Worm (Caenorhabditis elegans) whole organism, mixed stage, embryonic: ENCODE measurements around the gene erd-2.2.

Experiments
- M03D4.4 ChIP-seq: sonication (generic microtip); optimal IDR thresholded peaks from 2 replicates; lab custom pipeline; 2017; ENCODE audit warnings: mild to moderate bottlenecking, missing genetic modification characterization, missing compliant biosample characterization
- bed-3 ChIP-seq: fragments of 200-800 bp; sonication (Bioruptor generic); optimal IDR thresholded peaks from 3 replicates; lab custom pipeline; 2018; ENCODE audit warnings: mild to moderate bottlenecking, missing genetic modification characterization, moderate library complexity, missing compliant biosample characterization
- blmp-1 ChIP-seq: fragments of 150-350 bp; optimal IDR thresholded peaks from 2 replicates; lab custom pipeline; 2014; ENCODE audit warnings: missing biosample characterization, missing genetic modification characterization
- ceh-39 ChIP-seq: fragments of 150-350 bp; optimal IDR thresholded peaks from 2 replicates; lab custom pipeline; 2014; ENCODE audit warnings: missing biosample characterization, missing genetic modification characterization
- ceh-43 ChIP-seq: fragments of 200-800 bp; sonication (Bioruptor generic); optimal IDR thresholded peaks from 2 replicates; lab custom pipeline; 2018; ENCODE audit warnings: mild to moderate bottlenecking, missing genetic modification characterization, moderate library complexity, missing compliant biosample characterization
- ceh-83 ChIP-seq: fragments of 200-800 bp; sonication (Bioruptor generic); optimal IDR thresholded peaks from 2 replicates; lab custom pipeline; 2018; ENCODE audit warnings: mild to moderate bottlenecking, missing genetic modification characterization, missing compliant biosample characterization
- ces-1 ChIP-seq: fragments of 150-350 bp; optimal IDR thresholded peaks from 2 replicates; lab custom pipeline; 2014; ENCODE audit warnings: missing biosample characterization, missing genetic modification reagents, missing genetic modification characterization
- cnd-1 ChIP-seq: fragments of 200-800 bp; sonication (Bioruptor generic); optimal IDR thresholded peaks from 2 replicates; lab custom pipeline; 2018; ENCODE audit warnings: mild to moderate bottlenecking, missing genetic modification characterization, missing compliant biosample characterization
- drap-1 ChIP-seq: fragments of 200-800 bp; sonication (Bioruptor generic); optimal IDR thresholded peaks from 3 replicates; lab custom pipeline; 2018; ENCODE audit warnings: mild to moderate bottlenecking, missing genetic modification characterization, missing compliant biosample characterization
- elt-1 ChIP-seq: sonication (generic microtip); optimal IDR thresholded peaks from 2 replicates; lab custom pipeline; 2017; ENCODE audit warnings: missing genetic modification characterization, mild to moderate bottlenecking, missing compliant biosample characterization, antibody characterized with exemption, moderate library complexity, borderline replicate concordance; ENCODE audit not compliant: insufficient read depth
- elt-3 ChIP-seq: fragments of 150-350 bp; optimal IDR thresholded peaks from 2 replicates; lab custom pipeline; 2014; ENCODE audit warnings: missing biosample characterization, missing genetic modification characterization
- flh-1 ChIP-seq: fragments of 200-800 bp; sonication (Bioruptor generic); optimal IDR thresholded peaks from 2 replicates; lab custom pipeline; 2018; ENCODE audit warnings: mild to moderate bottlenecking, missing genetic modification characterization, moderate library complexity, missing compliant biosample characterization
- ham-2 ChIP-seq: fragments of 200-800 bp; sonication (Bioruptor generic); optimal IDR thresholded peaks from 2 replicates; lab custom pipeline; 2018; ENCODE audit warnings: mild to moderate bottlenecking, missing genetic modification characterization, missing compliant biosample characterization
- hlh-1 ChIP-seq: fragments of 150-350 bp; optimal IDR thresholded peaks from 2 replicates; lab custom pipeline; 2014; ENCODE audit warnings: missing biosample characterization, missing genetic modification reagents, missing genetic modification characterization
- lin-13 ChIP-seq: fragments of 150-350 bp; optimal IDR thresholded peaks from 2 replicates; lab custom pipeline; 2014; ENCODE audit warnings: missing biosample characterization, missing genetic modification characterization
- lin-32 ChIP-seq: fragments of 200-800 bp; sonication (Bioruptor generic); optimal IDR thresholded peaks from 2 replicates; lab custom pipeline; 2018; ENCODE audit warnings: mild to moderate bottlenecking, missing genetic modification characterization, missing compliant biosample characterization
- lsy-2 ChIP-seq: fragments of 150-350 bp; optimal IDR thresholded peaks from 2 replicates; lab custom pipeline; 2014; ENCODE audit warnings: missing biosample characterization, missing genetic modification characterization
- mab-5 ChIP-seq: fragments of 150-350 bp; optimal IDR thresholded peaks from 2 replicates; lab custom pipeline; 2014; ENCODE audit warnings: missing biosample characterization, missing genetic modification characterization
- mep-1 ChIP-seq: fragments of 150-350 bp; optimal IDR thresholded peaks from 2 replicates; lab custom pipeline; 2017; ENCODE audit warnings: missing biosample characterization, missing genetic modification reagents, missing genetic modification characterization, inconsistent platforms
- mls-2 ChIP-seq: sonication (generic microtip); optimal IDR thresholded peaks from 2 replicates; lab custom pipeline; 2016; ENCODE audit warnings: mild to moderate bottlenecking, missing genetic modification characterization, moderate library complexity, missing compliant biosample characterization
- nhr-12 ChIP-seq: fragments of 150-350 bp; optimal IDR thresholded peaks from 2 replicates; lab custom pipeline; 2014; ENCODE audit warnings: missing biosample characterization, missing genetic modification characterization
- nhr-2 ChIP-seq: fragments of 150-350 bp; optimal IDR thresholded peaks from 2 replicates; lab custom pipeline; 2014; ENCODE audit warnings: missing biosample characterization, missing genetic modification characterization
- nhr-237 ChIP-seq: fragments of 150-350 bp; optimal IDR thresholded peaks from 2 replicates; lab custom pipeline; 2014; ENCODE audit warnings: missing biosample characterization, missing genetic modification characterization
- nhr-28 ChIP-seq: fragments of 150-350 bp; optimal IDR thresholded peaks from 2 replicates; lab custom pipeline; 2014; ENCODE audit warnings: missing biosample characterization, missing genetic modification characterization
- nhr-76 ChIP-seq: sonication (generic microtip); optimal IDR thresholded peaks from 2 replicates; lab custom pipeline; 2017; ENCODE audit warnings: missing biosample characterization, missing genetic modification characterization
- pha-4 ChIP-seq: fragments of 150-350 bp; optimal IDR thresholded peaks from 2 replicates; lab custom pipeline; 2018; ENCODE audit warnings: missing biosample characterization, missing genetic modification reagents, missing genetic modification characterization
- sem-2 ChIP-seq: fragments of 200-800 bp; sonication (Bioruptor generic); optimal IDR thresholded peaks from 2 replicates; lab custom pipeline; 2018; ENCODE audit warnings: mild to moderate bottlenecking, missing genetic modification characterization, missing compliant biosample characterization
- snpc-4 ChIP-seq: fragments of 150-350 bp; optimal IDR thresholded peaks from 2 replicates; lab custom pipeline; 2014; ENCODE audit warnings: missing biosample characterization, missing genetic modification characterization
- sptf-1 ChIP-seq: sonication (generic microtip); optimal IDR thresholded peaks from 2 replicates; lab custom pipeline; 2017; ENCODE audit warnings: mild to moderate bottlenecking, missing genetic modification characterization, moderate library complexity, missing compliant biosample characterization
- tbx-8 ChIP-seq: fragments of 200-800 bp; sonication (Bioruptor generic); optimal IDR thresholded peaks from 2 replicates; lab custom pipeline; 2018; ENCODE audit warnings: mild to moderate bottlenecking, missing genetic modification characterization, moderate library complexity, missing compliant biosample characterization
- unc-120 ChIP-seq: sonication (generic microtip); optimal IDR thresholded peaks from 2 replicates; lab custom pipeline; 2017; ENCODE audit warnings: missing genetic modification characterization, missing compliant biosample characterization; ENCODE audit not compliant: poor library complexity, severe bottlenecking
- unc-62 ChIP-seq: fragments of 150-350 bp; optimal IDR thresholded peaks from 2 replicates; lab custom pipeline; 2014; ENCODE audit warnings: missing biosample characterization, missing genetic modification reagents, missing genetic modification characterization
- zip-8 ChIP-seq: fragments of 150-350 bp; optimal IDR thresholded peaks from 2 replicates; lab custom pipeline; 2014; ENCODE audit warnings: missing biosample characterization, missing genetic modification characterization

The erd-2.2 gene

ce11 chrIII:5869429-5869828 is 37.4 kb upstream of the erd-2.2 start, which contains the start of gene F01F1.15:
F01F1.15 (minus strand) TSS chrIII:5869529.
- TF ChIP-seq sem-2 = no peak
- TF ChIP-seq zip-8 (tag; lab: Kevin White, UChicago) = no peak
- TF ChIP-seq blmp-1 (tag; lab: Kevin White, UChicago) = no peak
- TF ChIP-seq nhr-12 (tag; lab: Kevin White, UChicago) = no peak
- TF ChIP-seq nhr-2 (tag; lab: Kevin White, UChicago) = no peak
- no peak for TF ChIP-seq elt-1 (tag; lab: Kevin White, UChicago)
- no peak for TF ChIP-seq ceh-39 (tag; lab: Kevin White, UChicago)
- TF ChIP-seq tbx-8 (GFP tag; lab: Kevin White, UChicago) = no peak
- no peak for TF ChIP-seq lin-32 (GFP tag; lab: Kevin White, UChicago)
- TF ChIP-seq unc-62 (GFP tag; lab: Kevin White, UChicago) = no peak
- no peak for TF ChIP-seq cnd-1 (tag; lab: Kevin White, UChicago)
- no peak for TF ChIP-seq elt-3 (tag; lab: Kevin White, UChicago)
- no peak for TF ChIP-seq mab-5 (tag; lab: Kevin White, UChicago)
- no peak for TF ChIP-seq M03D4.4 (tag; lab: Kevin White, UChicago)
- TF ChIP-seq ham-2 = no peak
- TF ChIP-seq drap-1 (GFP tag; lab: Kevin White, UChicago) = no peak
- TF ChIP-seq flh-1 (GFP tag; lab: Kevin White, UChicago) = no peak
- no peak for TF ChIP-seq pha-4 (tag; lab: Kevin White, UChicago)
- TF ChIP-seq lin-13 (tag; lab: Kevin White, UChicago) = no peak
- no peak for TF ChIP-seq bed-3

ce11 chrIII:5871760-5872159 is 35.1 kb upstream of the erd-2.2 start, which contains the start of the genes F01F1.11 and F01F1.3:
F01F1.11 (minus strand) TSS chrIII:5871877.
F01F1.3 (plus strand) TSS chrIII:5871938.
- TF ChIP-seq lsy-2 (tag; lab: Kevin White, UChicago) (peak; percentile 58), ham-2 (no peak), pha-4 (tag; lab: Kevin White, UChicago) (peak; percentile 20), bed-3 (no peak), hlh-1 (tag; lab: Kevin White, UChicago) (peak; percentile 6), nhr-76 (tag; lab: Kevin White, UChicago) (no peak), mls-2 (tag; lab: Kevin White, UChicago) (no peak), nhr-12 (tag; lab: Kevin White, UChicago) (no peak), M03D4.4 (tag; lab: Kevin White, UChicago) (no peak), unc-120 (tag; lab: Kevin White, UChicago) (no peak), lin-32 (GFP tag; lab: Kevin White, UChicago) (no peak), elt-3 (tag; lab: Kevin White, UChicago) (no peak), snpc-4 (tag; lab: Kevin White, UChicago) (no peak), ces-1 (peak; percentile 58), mep-1 (tag; lab: Kevin White, UChicago) (peak; percentile 31), nhr-237 (peak; percentile 39), ceh-83 (no peak), lin-13 (tag; lab: Kevin White, UChicago) (no peak), nhr-28 (tag; lab: Kevin White, UChicago) (no peak), drap-1 (GFP tag; lab: Kevin White, UChicago) (no peak), sem-2 (no peak), mab-5 (tag; lab: Kevin White, UChicago) (no peak), cnd-1 (tag; lab: Kevin White, UChicago) (no peak), sptf-1 (tag; lab: Kevin White, UChicago) (peak; percentile 34), ceh-43 (GFP tag; lab: Kevin White, UChicago) (no peak)

- TF ChIP-seq zip-8 (tag; lab: Kevin White, UChicago) (peak; percentile 24), pha-4 (tag; lab: Kevin White, UChicago) (no peak), hlh-1 (tag; lab: Kevin White, UChicago) (peak; percentile 38)
Measured at ce11 chrIII:5872288-5872687, 34.6 kb upstream of the erd-2.2 start.

ce11 chrIII:5874263-5874662 is 32.6 kb upstream of the erd-2.2 start:
- TF ChIP-seq mab-5 (tag; lab: Kevin White, UChicago) (no peak), ceh-83 (no peak), nhr-28 (tag; lab: Kevin White, UChicago) (no peak), unc-120 (tag; lab: Kevin White, UChicago) (no peak), unc-62 (GFP tag; lab: Kevin White, UChicago) (peak; percentile 38)
